Fruit fly (Drosophila melanogaster): ENCODE data around the gene CG7326.

CG7326 gene

dm6 chrX:18868142-18868541 is 4.6 kb upstream of the CG7326 start (continued):
- TF ChIP-seq Antp (GFP tag; optimal IDR thresholded peaks at IDR 0.05) (no peak), pfk (GFP tag; optimal IDR thresholded peaks at IDR 0.05) (no peak), sim (GFP tag; IDR thresholded peaks at IDR 0.05) (no peak), gro (GFP tag; optimal IDR thresholded peaks at IDR 0.05) (no peak), ems (GFP tag; optimal IDR thresholded peaks at IDR 0.05) (no peak), Eip74EF (GFP tag; optimal IDR thresholded peaks at IDR 0.05) (no peak), CG16779 (GFP tag; IDR thresholded peaks at IDR 0.05) (no peak), CG11247 (GFP tag; IDR thresholded peaks at IDR 0.05) (no peak), CG16813 (GFP tag; IDR thresholded peaks at IDR 0.05; ENCODE audit: partially characterized antibody) (0 out of 3 replicates have a peak, but pooled peaks have one; percentile 19), CG31365 (tag; optimal IDR thresholded peaks at IDR 0.05) (no peak), dm (GFP tag; optimal IDR thresholded peaks at IDR 0.05) (no peak), vnd (GFP tag; IDR thresholded peaks at IDR 0.05; ENCODE audit: partially characterized antibody) (no peak), ham (GFP tag; IDR thresholded peaks at IDR 0.05) (no peak), cg (GFP tag; optimal IDR thresholded peaks at IDR 0.05) (no peak), fd3F (GFP tag; optimal IDR thresholded peaks at IDR 0.05) (no peak), sug (tag; optimal IDR thresholded peaks at IDR 0.05) (no peak), CG5245 (GFP tag; optimal IDR thresholded peaks at IDR 0.05) (no peak), Elba2 (GFP tag; optimal IDR thresholded peaks at IDR 0.05) (no peak), CG7786 (GFP tag; optimal IDR thresholded peaks at IDR 0.05) (no peak), CG1792 (GFP tag; optimal IDR thresholded peaks at IDR 0.05) (no peak), CG10565 (GFP tag; optimal IDR thresholded peaks at IDR 0.05) (no peak), dysf (GFP tag; IDR thresholded peaks at IDR 0.05) (no peak), vfl (GFP tag; optimal IDR thresholded peaks at IDR 0.05) (no peak), gfzf (GFP tag; optimal IDR thresholded peaks at IDR 0.05) (peak; percentile 4), Dll (GFP tag; IDR thresholded peaks at IDR 0.05; ENCODE audit: partially characterized antibody) (no peak), nerfin-2 (GFP tag; IDR thresholded peaks at IDR 0.05; ENCODE audit: partially characterized antibody) (no peak), CG12659 (GFP tag; optimal IDR thresholded peaks at IDR 0.05) (no peak), gcm (GFP tag; optimal IDR thresholded peaks at IDR 0.05) (peak; percentile 17), pita (GFP tag; optimal IDR thresholded peaks at IDR 0.05) (no peak), Opbp (GFP tag; IDR thresholded peaks at IDR 0.05; ENCODE audit: partially characterized antibody) (no peak), Med (GFP tag) (peak; percentile 35), gt (GFP tag; IDR thresholded peaks at IDR 0.05) (no peak), hth (optimal IDR thresholded peaks at IDR 0.05) (no peak), Neu2 (GFP tag; optimal IDR thresholded peaks at IDR 0.05; ENCODE audit: borderline replicate concordance) (no peak), CG10543 (GFP tag; optimal IDR thresholded peaks at IDR 0.05) (no peak), CG11093 (GFP tag; IDR thresholded peaks at IDR 0.05) (no peak), bigmax (GFP tag; optimal IDR thresholded peaks at IDR 0.05) (no peak), odd (GFP tag; optimal IDR thresholded peaks at IDR 0.05) (no peak), lbe (GFP tag; optimal IDR thresholded peaks at IDR 0.05) (no peak), Poxn (GFP tag; IDR thresholded peaks at IDR 0.05) (no peak), Chrac-16 (GFP tag; optimal IDR thresholded peaks at IDR 0.05) (no peak), crp (GFP tag; optimal IDR thresholded peaks at IDR 0.05) (no peak), seq (GFP tag; IDR thresholded peaks at IDR 0.05) (no peak), CG34422 (GFP tag; IDR thresholded peaks at IDR 0.05) (no peak), CG32532 (GFP tag; IDR thresholded peaks at IDR 0.05) (no peak), CG2678 (tag; optimal IDR thresholded peaks at IDR 0.05) (no peak), CG1603 (tag; optimal IDR thresholded peaks at IDR 0.05) (no peak), ase (GFP tag; IDR thresholded peaks at IDR 0.05) (no peak), CG4820 (GFP tag; optimal IDR thresholded peaks at IDR 0.05) (peak; percentile 71)
